Fruit fly (Drosophila melanogaster) whole organism, prepupa: ENCODE results near the gene Ugt304A1.

Experiments used
- CG10631 ChIP-seq: fragments of 200-800 bp; sonication (Bioruptor generic); optimal IDR thresholded peaks from 2 replicates; lab custom pipeline; 2016; ENCODE audit warnings: missing biosample characterization, missing genetic modification characterization
- CG6276 ChIP-seq: fragments of 200-800 bp; sonication (Bioruptor generic); optimal IDR thresholded peaks from 2 replicates; lab custom pipeline; 2017; ENCODE audit warnings: missing biosample characterization, mild to moderate bottlenecking, missing genetic modification characterization
- CG8119 ChIP-seq: fragments of 200-800 bp; sonication (Bioruptor generic); IDR thresholded peaks from 3 replicates; pipeline ENCODE4 v1.3.6; 2022; ENCODE audit warnings: missing biosample characterization, missing genetic modification characterization
- Eip75B ChIP-seq: fragments of 200-800 bp; sonication (Bioruptor generic); optimal IDR thresholded peaks from 3 replicates; lab custom pipeline; 2016; ENCODE audit warnings: missing biosample characterization, missing genetic modification characterization
- OdsH ChIP-seq: fragments of 200-800 bp; sonication (Bioruptor generic); optimal IDR thresholded peaks from 3 replicates; lab custom pipeline; 2016; ENCODE audit warnings: missing biosample characterization, missing genetic modification characterization
- fkh ChIP-seq: fragments of 200-800 bp; sonication (Bioruptor generic); optimal IDR thresholded peaks from 3 replicates; lab custom pipeline; 2017; ENCODE audit warnings: missing biosample characterization, mild to moderate bottlenecking, missing genetic modification characterization, moderate library complexity
- salr ChIP-seq, 2 experiments: fragments of 200-800 bp; sonication (Bioruptor generic); optimal IDR thresholded peaks; 3 replicates each; lab custom pipeline; 2016 to 2018; ENCODE audit warnings: missing biosample characterization in 2 of 2, missing genetic modification characterization in 2 of 2, mild to moderate bottlenecking in 1 of 2
- topi ChIP-seq: fragments of 200-800 bp; sonication (Bioruptor generic); optimal IDR thresholded peaks from 3 replicates; lab custom pipeline; 2016; ENCODE audit warnings: missing biosample characterization, missing genetic modification characterization
- vri ChIP-seq: fragments of 200-800 bp; sonication (Bioruptor generic); optimal IDR thresholded peaks from 3 replicates; lab custom pipeline; 2016; ENCODE audit warnings: missing biosample characterization, mild to moderate bottlenecking, missing genetic modification characterization

- no peak for TF ChIP-seq OdsH (GFP tag; lab: Kevin White, UChicago)
- no peak for TF ChIP-seq CG10631 (GFP tag; lab: Kevin White, UChicago)
- TF ChIP-seq CG6276 = no peak
- no peak for TF ChIP-seq vri (GFP tag; lab: Kevin White, UChicago)
- no peak for TF ChIP-seq CG8119 (GFP tag; lab: Robert Waterston, UW)
- no peak for TF ChIP-seq fkh (GFP tag; lab: Kevin White, UChicago)
- no peak for TF ChIP-seq topi (GFP tag; lab: Kevin White, UChicago)
- no peak for TF ChIP-seq salr (GFP tag; optimal IDR thresholded peaks at IDR 0.05; lab: Kevin White, UChicago)
- TF ChIP-seq Eip75B (GFP tag; lab: Kevin White, UChicago) = no peak
Measured at dm6 chr3R:11154576-11155113, 20.6 kb downstream of the Ugt304A1 start, which contains the start of gene Ugt302E1.
